Fruit fly (Drosophila melanogaster): ENCODE data around the gene piwi.

DNA sequence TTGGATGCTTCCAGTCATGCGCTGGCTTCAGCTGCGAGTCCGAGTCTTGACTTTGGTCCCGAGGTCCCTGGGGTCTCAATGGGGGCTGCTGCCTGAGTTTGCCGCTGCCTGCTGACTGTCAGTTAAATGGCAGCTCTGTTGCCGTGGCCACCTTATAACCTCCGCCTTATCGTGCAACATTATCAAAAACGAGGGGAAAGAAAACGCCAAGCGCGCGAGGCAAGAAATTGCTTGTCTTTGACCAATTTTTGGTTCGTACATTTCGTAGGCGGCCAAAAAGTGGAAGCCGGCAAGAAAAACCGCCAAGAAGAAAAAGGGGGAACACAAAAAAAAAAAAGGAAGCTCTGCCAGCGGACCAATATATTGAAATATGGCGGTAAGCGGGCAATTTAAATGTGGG, 36.7 kb upstream of the piwi start:
- TF ChIP-seq CG8478 (optimal IDR thresholded peaks at IDR 0.05), result no peak
- no peak for TF ChIP-seq CTCF (optimal IDR thresholded peaks at IDR 0.05)
